Fruit fly (Drosophila melanogaster): ENCODE measurements around the gene Ptip.

Gene Ptip

dm6 chr3L:14049620-14050253 lies 20.8 kb upstream of the Ptip start, which contains the start of gene Neurl4 (continued):
- TF ChIP-seq vfl (GFP tag; optimal IDR thresholded peaks at IDR 0.05) (no peak), CG15011 (GFP tag; optimal IDR thresholded peaks at IDR 0.05) (peak; percentile 24), CG2129 (GFP tag; IDR thresholded peaks at IDR 0.05; ENCODE audit: partially characterized antibody) (no peak), ro (GFP tag; IDR thresholded peaks at IDR 0.05) (0 out of 2 replicates have a peak, but pooled peaks have one; percentile 7), p53 (GFP tag; optimal IDR thresholded peaks at IDR 0.05) (no peak), Awh (GFP tag; IDR thresholded peaks at IDR 0.05) (peak; percentile 78), nerfin-1 (tag; optimal IDR thresholded peaks at IDR 0.05) (peak; percentile 75), CG16813 (GFP tag; IDR thresholded peaks at IDR 0.05; ENCODE audit: partially characterized antibody) (no peak), aop (GFP tag; IDR thresholded peaks at IDR 0.05) (no peak), Bteb2 (GFP tag; optimal IDR thresholded peaks at IDR 0.05) (peak; percentile 61), scrt (GFP tag; optimal IDR thresholded peaks at IDR 0.05) (no peak), CG11093 (GFP tag; IDR thresholded peaks at IDR 0.05) (no peak), lbe (GFP tag; optimal IDR thresholded peaks at IDR 0.05) (no peak), ato (GFP tag; IDR thresholded peaks at IDR 0.05; ENCODE audit: partially characterized antibody) (no peak), Dfd (GFP tag; optimal IDR thresholded peaks at IDR 0.05) (no peak), Hr78 (GFP tag; optimal IDR thresholded peaks at IDR 0.05) (no peak), CG18262 (tag; optimal IDR thresholded peaks at IDR 0.05) (peak; percentile 67), gt (GFP tag; IDR thresholded peaks at IDR 0.05) (no peak), CrebB (tag; optimal IDR thresholded peaks at IDR 0.05) (peak; percentile 65), luna (GFP tag; optimal IDR thresholded peaks at IDR 0.05) (no peak), CG9817 (tag; optimal IDR thresholded peaks at IDR 0.05) (peak; percentile 69), salm (tag; optimal IDR thresholded peaks at IDR 0.05) (no peak), NK7.1 (GFP tag; optimal IDR thresholded peaks at IDR 0.05) (no peak), CG14441 (GFP tag; IDR thresholded peaks at IDR 0.05) (peak; percentile 49), row (GFP tag; IDR thresholded peaks at IDR 0.05) (peak; percentile 84), gsb (GFP tag; IDR thresholded peaks at IDR 0.05) (no peak), Taf1 (GFP tag; IDR thresholded peaks at IDR 0.05) (no peak), rib (GFP tag; IDR thresholded peaks at IDR 0.05) (no peak), GATAe (GFP tag; conservative IDR thresholded peaks at IDR 0.05) (peak; percentile 38; the same call in 1 of the 2 replicates), Chrac-16 (GFP tag; optimal IDR thresholded peaks at IDR 0.05) (peak; percentile 68), pfk (GFP tag; optimal IDR thresholded peaks at IDR 0.05) (no peak), CG8359 (GFP tag; optimal IDR thresholded peaks at IDR 0.05; ENCODE audit: borderline replicate concordance) (no peak), sug (tag; optimal IDR thresholded peaks at IDR 0.05) (no peak), CG11504 (tag; optimal IDR thresholded peaks at IDR 0.05) (no peak), sob (GFP tag; IDR thresholded peaks at IDR 0.05) (peak; percentile 24; the same call in 1 of the 2 replicates), CG3995 (GFP tag; optimal IDR thresholded peaks at IDR 0.05) (peak; percentile 72), cas (GFP tag; IDR thresholded peaks at IDR 0.05) (no peak), CTCF (GFP tag; optimal IDR thresholded peaks at IDR 0.05) (no peak), danr (GFP tag; IDR thresholded peaks at IDR 0.05) (0 out of 2 replicates have a peak, but pooled peaks have one; percentile 28), cwo (GFP tag; optimal IDR thresholded peaks at IDR 0.05) (no peak), Med (GFP tag) (peak; percentile 88), schlank (tag; optimal IDR thresholded peaks at IDR 0.05) (no peak), CG10543 (GFP tag; optimal IDR thresholded peaks at IDR 0.05) (no peak), CG17328 (GFP tag; IDR thresholded peaks at IDR 0.05) (peak; percentile 75), Gug (GFP tag; IDR thresholded peaks at IDR 0.05) (peak; percentile 46; the same call in 1 of the 4 replicates), gsb-n (tag; optimal IDR thresholded peaks at IDR 0.05) (no peak), lola (GFP tag; optimal IDR thresholded peaks at IDR 0.05) (peak in 1 of 3 experiments; percentile 69), Fer1 (GFP tag; optimal IDR thresholded peaks at IDR 0.05) (no peak), lmd (GFP tag; IDR thresholded peaks at IDR 0.05) (peak; percentile 70), gcm2 (GFP tag; optimal IDR thresholded peaks at IDR 0.05) (no peak)
